Worm (Caenorhabditis elegans): Measurements from ENCODE around the gene ZK697.8.

ZK697.8 gene

ce11 chrV:1708441-1708840 lies 40.5 kb downstream of the ZK697.8 start, which contains the start of gene srw-99:
TSS of gene srw-99 (plus strand) at chrV:1708741.
- TF ChIP-seq flt-1 (GFP tag; IDR thresholded peaks at IDR 0.05) = no peak
- no peak for TF ChIP-seq ref-1 (GFP tag; conservative IDR thresholded peaks at IDR 0.05)
- TF ChIP-seq ztf-23 (GFP tag; IDR thresholded peaks at IDR 0.05) = no peak
- no peak for TF ChIP-seq T22C8.4 (GFP tag; IDR thresholded peaks at IDR 0.05)
- TF ChIP-seq med-1 (GFP tag; optimal IDR thresholded peaks at IDR 0.05; ENCODE audit: insufficient read depth) = no peak
- TF ChIP-seq cog-1 (tag; optimal IDR thresholded peaks at IDR 0.05) = no peak
- TF ChIP-seq klf-2 (GFP tag; conservative IDR thresholded peaks at IDR 0.05) = no peak
- TF ChIP-seq tab-1 (GFP tag; IDR thresholded peaks at IDR 0.05) = no peak
- no peak for TF ChIP-seq ztf-29 (GFP tag; IDR thresholded peaks at IDR 0.05)

- TF ChIP-seq flt-1 (GFP tag; IDR thresholded peaks at IDR 0.05) (no peak), ref-1 (GFP tag; conservative IDR thresholded peaks at IDR 0.05) (no peak), ztf-29 (GFP tag; IDR thresholded peaks at IDR 0.05) (no peak), med-1 (GFP tag; optimal IDR thresholded peaks at IDR 0.05; ENCODE audit: insufficient read depth) (no peak), ztf-23 (GFP tag; IDR thresholded peaks at IDR 0.05) (no peak), klf-2 (GFP tag; conservative IDR thresholded peaks at IDR 0.05) (no peak), T22C8.4 (GFP tag; IDR thresholded peaks at IDR 0.05) (no peak), cog-1 (tag; optimal IDR thresholded peaks at IDR 0.05) (no peak), tab-1 (GFP tag; IDR thresholded peaks at IDR 0.05) (no peak)
Measured at ce11 chrV:1701584-1702101, 47.3 kb downstream of the ZK697.8 start, which contains the start of gene srw-90. TSS of gene srw-90 (plus strand) at chrV:1702051.

ce11 chrV:1699228-1699795 lies 49.6 kb downstream of the ZK697.8 start:
- no peak for TF ChIP-seq cog-1 (tag; optimal IDR thresholded peaks at IDR 0.05)
- peak; percentile 59; the same call in 1 of the 2 replicates for TF ChIP-seq tab-1 (GFP tag; IDR thresholded peaks at IDR 0.05)
